Fruit fly (Drosophila melanogaster) whole organism, embryonic: ENCODE data around the gene CG34179.

Experiments used
- Ada2b ChIP-seq: fragments of 200-800 bp; sonication (Bioruptor generic); IDR thresholded peaks from 2 replicates; pipeline ENCODE4 v1.3.6; 2022; ENCODE audit warnings: missing biosample characterization, missing genetic modification characterization
- Bdp1 ChIP-seq: fragments of 200-800 bp; sonication (Bioruptor generic); optimal IDR thresholded peaks from 3 replicates; lab custom pipeline; 2016; ENCODE audit warnings: missing biosample characterization, missing genetic modification characterization
- BtbVII ChIP-seq: fragments of 200-800 bp; sonication (Bioruptor generic); optimal IDR thresholded peaks from 3 replicates; lab custom pipeline; 2017; ENCODE audit warnings: missing biosample characterization, mild to moderate bottlenecking, missing genetic modification characterization
- CG10321 ChIP-seq: fragments of 200-800 bp; sonication (Bioruptor generic); IDR thresholded peaks from 2 replicates; pipeline ENCODE4 v1.3.6; 2022; ENCODE audit warnings: missing biosample characterization, missing genetic modification characterization
- CG10431 ChIP-seq: fragments of 200-800 bp; sonication (Bioruptor generic); optimal IDR thresholded peaks from 3 replicates; lab custom pipeline; 2018; ENCODE audit warnings: missing biosample characterization, mild to moderate bottlenecking, missing genetic modification characterization
- CG11093 ChIP-seq: fragments of 200-800 bp; sonication (Bioruptor generic); IDR thresholded peaks from 3 replicates; pipeline ENCODE4 v1.3.6; 2022; ENCODE audit warnings: missing biosample characterization, missing genetic modification characterization
- CG13424 ChIP-seq: fragments of 200-800 bp; sonication (Bioruptor generic); optimal IDR thresholded peaks from 2 replicates; lab custom pipeline; 2019; ENCODE audit warnings: missing biosample characterization, mild to moderate bottlenecking, missing genetic modification characterization, moderate library complexity
- CG14050 ChIP-seq: fragments of 200-800 bp; sonication (Bioruptor generic); IDR thresholded peaks from 3 replicates; pipeline ENCODE4 v1.3.6; 2022; ENCODE audit warnings: missing biosample characterization, missing genetic modification characterization
- CG15601 ChIP-seq: fragments of 200-800 bp; sonication (Bioruptor generic); optimal IDR thresholded peaks from 3 replicates; lab custom pipeline; 2019; ENCODE audit warnings: missing biosample characterization, mild to moderate bottlenecking, missing genetic modification characterization, moderate library complexity
- CG17568 ChIP-seq: fragments of 200-800 bp; sonication (Bioruptor generic); optimal IDR thresholded peaks from 2 replicates; lab custom pipeline; 2018; ENCODE audit warnings: missing biosample characterization, mild to moderate bottlenecking, missing genetic modification characterization, moderate library complexity
- CG2120 ChIP-seq: fragments of 200-800 bp; sonication (Bioruptor generic); optimal IDR thresholded peaks from 3 replicates; lab custom pipeline; 2016; ENCODE audit warnings: missing biosample characterization, missing genetic modification characterization
- CG30020 ChIP-seq: fragments of 200-800 bp; optimal IDR thresholded peaks from 2 replicates; lab custom pipeline; 2019; ENCODE audit warnings: missing biosample characterization, mild to moderate bottlenecking, missing genetic modification characterization, moderate library complexity
- CG3065 ChIP-seq: fragments of 200-800 bp; sonication (Bioruptor generic); optimal IDR thresholded peaks from 2 replicates; lab custom pipeline; 2016; ENCODE audit warnings: missing biosample characterization, missing genetic modification characterization
- CG31441 ChIP-seq: fragments of 200-800 bp; sonication (Bioruptor generic); IDR thresholded peaks from 2 replicates; pipeline ENCODE4 v1.3.6; 2022; ENCODE audit warnings: missing biosample characterization, missing genetic modification characterization
- CG43689 ChIP-seq: fragments of 200-800 bp; sonication (Bioruptor generic); IDR thresholded peaks from 2 replicates; pipeline ENCODE4 v1.3.6; 2022; ENCODE audit warnings: missing biosample characterization, missing genetic modification characterization
- CG4404 ChIP-seq: fragments of 200-800 bp; sonication (Bioruptor generic); IDR thresholded peaks from 2 replicates; pipeline ENCODE4 v1.3.6; 2022; ENCODE audit warnings: missing biosample characterization, missing genetic modification characterization
- CG4707 ChIP-seq: fragments of 200-800 bp; sonication (Bioruptor generic); optimal IDR thresholded peaks from 2 replicates; lab custom pipeline; 2018; ENCODE audit warnings: missing biosample characterization, mild to moderate bottlenecking, missing genetic modification characterization, moderate library complexity
- CG4730 ChIP-seq: fragments of 200-800 bp; sonication (Bioruptor generic); IDR thresholded peaks from 2 replicates; pipeline ENCODE4 v1.3.6; 2022; ENCODE audit warnings: missing biosample characterization, missing genetic modification characterization
- CG7556 ChIP-seq: fragments of 200-800 bp; sonication (Bioruptor generic); optimal IDR thresholded peaks from 2 replicates; lab custom pipeline; 2017; ENCODE audit warnings: missing biosample characterization, mild to moderate bottlenecking, missing genetic modification characterization
- CG8478 ChIP-seq: fragments of >200 bp; optimal IDR thresholded peaks from 2 replicates; lab custom pipeline; 2018
- CG9817 ChIP-seq: fragments of 200-800 bp; sonication (Bioruptor generic); optimal IDR thresholded peaks from 2 replicates; lab custom pipeline; 2018; ENCODE audit warnings: missing biosample characterization, mild to moderate bottlenecking, missing genetic modification characterization, moderate library complexity
- CG9876 ChIP-seq: fragments of 200-800 bp; sonication (Bioruptor generic); optimal IDR thresholded peaks from 2 replicates; lab custom pipeline; 2016; ENCODE audit warnings: missing biosample characterization, missing genetic modification characterization
- D19A ChIP-seq: fragments of 200-800 bp; optimal IDR thresholded peaks from 3 replicates; lab custom pipeline; 2019; ENCODE audit warnings: missing biosample characterization, mild to moderate bottlenecking, missing genetic modification characterization, moderate library complexity
- Dek ChIP-seq: fragments of 200-800 bp; sonication (Bioruptor generic); optimal IDR thresholded peaks from 3 replicates; lab custom pipeline; 2019; ENCODE audit warnings: missing biosample characterization, mild to moderate bottlenecking, missing genetic modification characterization, moderate library complexity
- Dip3 ChIP-seq: fragments of 200-800 bp; sonication (Bioruptor generic); optimal IDR thresholded peaks from 3 replicates; lab custom pipeline; 2016; ENCODE audit warnings: missing biosample characterization, missing genetic modification characterization
- Fer1 ChIP-seq: fragments of 200-800 bp; sonication (Bioruptor generic); optimal IDR thresholded peaks from 2 replicates; lab custom pipeline; 2017; ENCODE audit warnings: missing biosample characterization, mild to moderate bottlenecking, missing genetic modification characterization
- Gsc ChIP-seq: fragments of 200-800 bp; sonication (Bioruptor generic); IDR thresholded peaks from 2 replicates; pipeline ENCODE4 v1.3.6; 2022; ENCODE audit warnings: missing biosample characterization, missing genetic modification characterization
- H15 ChIP-seq: fragments of 200-800 bp; sonication (Bioruptor generic); IDR thresholded peaks from 3 replicates; pipeline ENCODE4 v1.3.6; 2022; ENCODE audit warnings: missing biosample characterization, missing genetic modification characterization
- Jarid2 ChIP-seq: fragments of 200-800 bp; sonication (Bioruptor generic); optimal IDR thresholded peaks from 3 replicates; lab custom pipeline; 2017; ENCODE audit warnings: mild to moderate bottlenecking, missing biosample characterization, missing genetic modification reagents, missing genetic modification characterization
- Kr ChIP-seq: fragments of 200-800 bp; sonication (Bioruptor generic); optimal IDR thresholded peaks from 2 replicates; lab custom pipeline; 2017; ENCODE audit warnings: missing biosample characterization, mild to moderate bottlenecking, missing genetic modification characterization
- Nf-YA ChIP-seq: fragments of 200-800 bp; sonication (Bioruptor generic); IDR thresholded peaks from 2 replicates; pipeline ENCODE4 v1.3.6; 2022; ENCODE audit warnings: missing biosample characterization, missing genetic modification characterization
- Ptx1 ChIP-seq: fragments of 200-800 bp; sonication (Bioruptor generic); IDR thresholded peaks from 2 replicates; pipeline ENCODE4 v1.3.6; 2022; ENCODE audit warnings: missing biosample characterization, missing genetic modification characterization
- Rfx ChIP-seq: fragments of 200-800 bp; sonication (Bioruptor generic); IDR thresholded peaks from 2 replicates; pipeline ENCODE4 v1.3.6; 2022; ENCODE audit warnings: missing biosample characterization, missing genetic modification characterization
- Side ChIP-seq: fragments of 200-800 bp; sonication (Bioruptor generic); optimal IDR thresholded peaks from 2 replicates; lab custom pipeline; 2016; ENCODE audit warnings: missing biosample characterization, missing genetic modification characterization
- Spps ChIP-seq: fragments of 200-800 bp; sonication (Bioruptor generic); optimal IDR thresholded peaks from 2 replicates; lab custom pipeline; 2018; ENCODE audit warnings: missing biosample characterization, mild to moderate bottlenecking, missing genetic modification characterization
- Taf1 ChIP-seq: fragments of 200-800 bp; sonication (Bioruptor generic); IDR thresholded peaks from 2 replicates; pipeline ENCODE4 v1.3.6; 2022; ENCODE audit warnings: missing biosample characterization, missing genetic modification characterization
- chinmo ChIP-seq: fragments of 200-800 bp; sonication (Bioruptor generic); IDR thresholded peaks from 4 replicates; pipeline ENCODE4 v1.3.6; 2022; ENCODE audit warnings: missing biosample characterization, missing genetic modification characterization; ENCODE audit not compliant: partially characterized antibody
- corto ChIP-seq: fragments of 200-800 bp; sonication (Bioruptor generic); optimal IDR thresholded peaks from 2 replicates; lab custom pipeline; 2016; ENCODE audit warnings: missing biosample characterization, mild to moderate bottlenecking, missing genetic modification characterization, moderate library complexity
- croc ChIP-seq: fragments of 200-800 bp; sonication (Bioruptor generic); conservative IDR thresholded peaks from 3 replicates; pipeline ENCODE4 v1.3.6; 2022; ENCODE audit warnings: missing biosample characterization, missing genetic modification characterization
- dan ChIP-seq: fragments of 200-800 bp; sonication (Bioruptor generic); IDR thresholded peaks from 2 replicates; pipeline ENCODE4 v1.3.6; 2022; ENCODE audit warnings: missing biosample characterization, missing genetic modification characterization
- dmrt99B ChIP-seq: fragments of 200-800 bp; sonication (Bioruptor generic); optimal IDR thresholded peaks from 2 replicates; lab custom pipeline; 2018; ENCODE audit warnings: missing biosample characterization, mild to moderate bottlenecking, missing genetic modification characterization, moderate library complexity
- ems ChIP-seq: fragments of 200-800 bp; sonication (Bioruptor generic); optimal IDR thresholded peaks from 3 replicates; lab custom pipeline; 2016; ENCODE audit warnings: missing biosample characterization, missing genetic modification characterization
- eve ChIP-seq, 2 experiments: fragments of >200 bp; optimal IDR thresholded peaks; 2 replicates each; lab custom pipeline; 2017; ENCODE audit warnings: missing biosample characterization in 2 of 2, missing genetic modification characterization in 2 of 2
- gem ChIP-seq: fragments of 200-800 bp; sonication (Bioruptor generic); optimal IDR thresholded peaks from 2 replicates; lab custom pipeline; 2019; ENCODE audit warnings: missing biosample characterization, mild to moderate bottlenecking, missing genetic modification characterization, moderate library complexity
- lbe ChIP-seq: fragments of 200-800 bp; sonication (Bioruptor generic); optimal IDR thresholded peaks from 2 replicates; lab custom pipeline; 2016; ENCODE audit warnings: missing biosample characterization, mild to moderate bottlenecking, missing genetic modification characterization
- luna ChIP-seq: fragments of 200-800 bp; sonication (Bioruptor generic); optimal IDR thresholded peaks from 2 replicates; lab custom pipeline; 2016; ENCODE audit warnings: missing biosample characterization, missing genetic modification characterization
- pfk ChIP-seq: fragments of 200-800 bp; sonication (Bioruptor generic); optimal IDR thresholded peaks from 2 replicates; lab custom pipeline; 2018; ENCODE audit warnings: missing biosample characterization, mild to moderate bottlenecking, missing genetic modification characterization, moderate library complexity
- sob ChIP-seq: fragments of 200-800 bp; sonication (Bioruptor generic); IDR thresholded peaks from 2 replicates; pipeline ENCODE4 v1.3.6; 2022; ENCODE audit warnings: missing biosample characterization, missing genetic modification characterization
- sr ChIP-seq: fragments of 200-800 bp; sonication (Bioruptor generic); IDR thresholded peaks from 3 replicates; pipeline ENCODE4 v1.3.6; 2022; ENCODE audit warnings: missing biosample characterization, missing genetic modification characterization
- sug ChIP-seq: fragments of 200-800 bp; optimal IDR thresholded peaks from 2 replicates; lab custom pipeline; 2019; ENCODE audit warnings: missing biosample characterization, mild to moderate bottlenecking, missing genetic modification characterization, moderate library complexity
- trem ChIP-seq: fragments of 200-800 bp; optimal IDR thresholded peaks from 3 replicates; lab custom pipeline; 2019; ENCODE audit warnings: missing biosample characterization, mild to moderate bottlenecking, missing genetic modification characterization, moderate library complexity
- wek ChIP-seq: fragments of 200-800 bp; sonication (Bioruptor generic); optimal IDR thresholded peaks from 3 replicates; lab custom pipeline; 2018; ENCODE audit warnings: missing biosample characterization, mild to moderate bottlenecking, missing genetic modification characterization, moderate library complexity
- zen ChIP-seq: fragments of 200-800 bp; sonication (Bioruptor generic); optimal IDR thresholded peaks from 3 replicates; lab custom pipeline; 2018; ENCODE audit warnings: missing biosample characterization, mild to moderate bottlenecking, missing genetic modification characterization, moderate library complexity

Gene CG34179

dm6 chr2L:6022793-6023192, 25.7 kb downstream of the CG34179 start (continued):
- TF ChIP-seq Dip3 (GFP tag; lab: Kevin White, UChicago) (no peak), CG2120 (no peak), CG4707 (GFP tag; lab: Kevin White, UChicago) (no peak), lbe (GFP tag; lab: Kevin White, UChicago) (no peak), H15 (GFP tag; lab: Robert Waterston, UW) (no peak), Bdp1 (no peak), Jarid2 (no peak), Rfx (GFP tag; lab: Robert Waterston, UW) (no peak), CG9876 (GFP tag; lab: Kevin White, UChicago) (no peak), CG17568 (GFP tag; lab: Kevin White, UChicago) (no peak), sob (no peak), CG14050 (GFP tag; lab: Robert Waterston, UW) (no peak), CG10321 (GFP tag; lab: Robert Waterston, UW) (no peak), Nf-YA (GFP tag; lab: Robert Waterston, UW) (no peak), CG4730 (GFP tag; lab: Robert Waterston, UW) (no peak), ems (GFP tag; lab: Kevin White, UChicago) (no peak), trem (tag; lab: Kevin White, UChicago) (peak; percentile 7), chinmo (no peak), Taf1 (GFP tag; lab: Robert Waterston, UW) (no peak), CG30020 (tag; lab: Kevin White, UChicago) (no peak), Gsc (GFP tag; lab: Robert Waterston, UW) (no peak), dmrt99B (peak; percentile 29), CG11093 (GFP tag; lab: Robert Waterston, UW) (no peak), sug (tag; lab: Kevin White, UChicago) (no peak), corto (GFP tag; lab: Kevin White, UChicago) (no peak), Dek (tag; lab: Kevin White, UChicago) (no peak), CG10431 (no peak), BtbVII (GFP tag; lab: Kevin White, UChicago) (no peak), wek (GFP tag; lab: Kevin White, UChicago) (no peak), CG3065 (GFP tag; lab: Kevin White, UChicago) (no peak), CG7556 (GFP tag; lab: Kevin White, UChicago) (no peak), CG15601 (tag; lab: Kevin White, UChicago) (peak; percentile 17), CG9817 (no peak), pfk (GFP tag; lab: Kevin White, UChicago) (no peak), CG43689 (GFP tag; lab: Robert Waterston, UW) (no peak), CG8478 (no peak), Kr (GFP tag; lab: Kevin White, UChicago) (no peak), croc (GFP tag; lab: Robert Waterston, UW) (peak; percentile 33; the same call in 1 of the 3 replicates), gem (tag; lab: Kevin White, UChicago) (no peak), Spps (tag; lab: Kevin White, UChicago) (no peak), luna (GFP tag; lab: Kevin White, UChicago) (no peak), eve (GFP tag; optimal IDR thresholded peaks at IDR 0.05; lab: Kevin White, UChicago) (no peak), Fer1 (GFP tag; lab: Kevin White, UChicago) (no peak), sr (no peak), D19A (tag; lab: Kevin White, UChicago) (peak; percentile 44), Side (GFP tag; lab: Kevin White, UChicago) (no peak), Ptx1 (no peak), dan (GFP tag; lab: Robert Waterston, UW) (no peak), Ada2b (GFP tag; lab: Robert Waterston, UW) (no peak), CG13424 (no peak), zen (tag; lab: Kevin White, UChicago) (peak; percentile 16), CG31441 (GFP tag; lab: Robert Waterston, UW) (peak; percentile 47; the same call in 1 of the 2 replicates), CG4404 (GFP tag; lab: Robert Waterston, UW) (peak; percentile 68)
